Worm (Caenorhabditis elegans) whole organism, L1 larva: Measurements from ENCODE around the gene AH9.6.

Source experiments
- C16A3.4 ChIP-seq: fragments of 150-350 bp; optimal IDR thresholded peaks from 2 replicates; lab custom pipeline; 2014; ENCODE audit warnings: missing biosample characterization, missing genetic modification characterization
- C34B4.2 ChIP-seq: sonication (generic microtip); optimal IDR thresholded peaks from 2 replicates; lab custom pipeline; 2017; ENCODE audit warnings: mild to moderate bottlenecking, missing genetic modification characterization, missing compliant biosample characterization
- F16B12.6 ChIP-seq: fragments of 150-350 bp; optimal IDR thresholded peaks from 2 replicates; lab custom pipeline; 2014; ENCODE audit warnings: missing biosample characterization, missing genetic modification characterization
- Y116A8C.19 ChIP-seq: sonication (generic microtip); optimal IDR thresholded peaks from 2 replicates; lab custom pipeline; 2016; ENCODE audit warnings: missing compliant biosample characterization, missing genetic modification characterization, borderline replicate concordance
- aha-1 ChIP-seq: fragments of 150-350 bp; optimal IDR thresholded peaks from 2 replicates; lab custom pipeline; 2014; ENCODE audit warnings: missing biosample characterization, missing genetic modification characterization
- aly-2 ChIP-seq: fragments of 150-350 bp; optimal IDR thresholded peaks from 2 replicates; lab custom pipeline; 2014; ENCODE audit warnings: missing biosample characterization, missing genetic modification characterization
- ama-1 ChIP-seq: fragments of 150-350 bp; optimal IDR thresholded peaks from 2 replicates; lab custom pipeline; 2014
- ceh-8 ChIP-seq: fragments of 200-800 bp; sonication (Bioruptor generic); optimal IDR thresholded peaks from 2 replicates; lab custom pipeline; 2018; ENCODE audit warnings: mild to moderate bottlenecking, missing genetic modification characterization, moderate library complexity, missing compliant biosample characterization
- ceh-88 ChIP-seq: fragments of 200-800 bp; sonication (Bioruptor generic); IDR thresholded peaks from 2 replicates; pipeline ENCODE4 v1.3.6; 2022; ENCODE audit warnings: missing genetic modification characterization, missing compliant biosample characterization
- ceh-90 ChIP-seq: sonication (generic microtip); optimal IDR thresholded peaks from 2 replicates; lab custom pipeline; 2016; ENCODE audit warnings: missing genetic modification characterization, missing compliant biosample characterization
- dpl-1 ChIP-seq, 3 experiments: fragments of 150-350 bp in 2 of 3; sonication (generic microtip) in 1 of 3; optimal IDR thresholded peaks; 2 replicates each; lab custom pipeline; 2014 to 2017; ENCODE audit warnings: missing biosample characterization in 3 of 3, missing genetic modification characterization in 3 of 3, missing genetic modification reagents in 3 of 3
- efl-3 ChIP-seq: fragments of 200-800 bp; sonication (Bioruptor generic); optimal IDR thresholded peaks from 2 replicates; lab custom pipeline; 2018; ENCODE audit warnings: mild to moderate bottlenecking, missing genetic modification characterization, missing compliant biosample characterization
- egl-13 ChIP-seq: sonication (generic microtip); optimal IDR thresholded peaks from 2 replicates; lab custom pipeline; 2016; ENCODE audit warnings: missing genotype, missing genetic modification reagents, missing genetic modification characterization, missing compliant biosample characterization
- elt-2 ChIP-seq: sonication (generic microtip); optimal IDR thresholded peaks from 2 replicates; lab custom pipeline; 2016; ENCODE audit warnings: missing genetic modification characterization, mild to moderate bottlenecking, inconsistent platforms, missing compliant biosample characterization, missing genetic modification reagents
- elt-3 ChIP-seq, 6 experiments: fragments of 150-350 bp in 1 of 6; sonication (generic microtip); optimal IDR thresholded peaks; 2 replicates each; lab custom pipeline; 2017 to 2018; ENCODE audit warnings: missing biosample characterization in 6 of 6, missing genetic modification characterization in 6 of 6, inconsistent platforms in 1 of 6
- ets-5 ChIP-seq: fragments of 200-800 bp; sonication (Bioruptor generic); IDR thresholded peaks from 2 replicates; pipeline ENCODE4 v1.3.6; 2022; ENCODE audit warnings: missing genetic modification characterization, missing compliant biosample characterization
- fkh-10 ChIP-seq: sonication (generic microtip); optimal IDR thresholded peaks from 2 replicates; lab custom pipeline; 2017; ENCODE audit warnings: missing biosample characterization, missing genetic modification reagents, missing genetic modification characterization
- fkh-4 ChIP-seq: sonication (generic microtip); optimal IDR thresholded peaks from 2 replicates; lab custom pipeline; 2016; ENCODE audit warnings: missing compliant biosample characterization, missing genetic modification characterization, borderline replicate concordance
- fkh-8 ChIP-seq: sonication (generic microtip); optimal IDR thresholded peaks from 2 replicates; lab custom pipeline; 2016; ENCODE audit warnings: mild to moderate bottlenecking, missing genetic modification characterization, missing compliant biosample characterization
- fos-1 ChIP-seq: fragments of 150-350 bp; optimal IDR thresholded peaks from 2 replicates; lab custom pipeline; 2014; ENCODE audit warnings: missing biosample characterization, missing genetic modification characterization
- isw-1 ChIP-seq: fragments of 200-800 bp; sonication (Bioruptor generic); IDR thresholded peaks from 2 replicates; pipeline ENCODE4 v1.3.6; 2022; ENCODE audit warnings: missing genetic modification characterization, missing compliant biosample characterization
- jun-1 ChIP-seq: fragments of 150-350 bp; optimal IDR thresholded peaks from 2 replicates; lab custom pipeline; 2014; ENCODE audit warnings: missing biosample characterization, missing genetic modification reagents, missing genetic modification characterization
- lin-35 ChIP-seq, 2 experiments: fragments of 150-350 bp; optimal IDR thresholded peaks; 2 replicates each; lab custom pipeline; 2014; ENCODE audit warnings: missing biosample characterization in 2 of 2, missing genetic modification characterization in 2 of 2, missing genetic modification reagents in 2 of 2
- lin-39 ChIP-seq: fragments of 150-350 bp; optimal IDR thresholded peaks from 2 replicates; lab custom pipeline; 2014; ENCODE audit warnings: missing biosample characterization, missing genetic modification reagents, missing genetic modification characterization
- lsy-2 ChIP-seq, 2 experiments: fragments of 150-350 bp; optimal IDR thresholded peaks; 2 replicates each; lab custom pipeline; 2014; ENCODE audit warnings: missing biosample characterization in 2 of 2, missing genetic modification characterization in 2 of 2
- mab-9 ChIP-seq: fragments of 200-800 bp; sonication (Bioruptor generic); IDR thresholded peaks from 2 replicates; pipeline ENCODE4 v1.3.6; 2022; ENCODE audit warnings: missing genetic modification reagents, missing genetic modification characterization, missing compliant biosample characterization
- mdl-1 ChIP-seq, 2 experiments: fragments of 150-350 bp; optimal IDR thresholded peaks; 2 replicates each; lab custom pipeline; 2014 to 2017; ENCODE audit warnings: missing biosample characterization in 2 of 2, missing genetic modification characterization in 2 of 2, inconsistent platforms in 1 of 2
- mep-1 ChIP-seq: fragments of 150-350 bp; optimal IDR thresholded peaks from 2 replicates; lab custom pipeline; 2014; ENCODE audit warnings: missing biosample characterization, missing genetic modification characterization
- nhr-11 ChIP-seq: fragments of 150-350 bp; optimal IDR thresholded peaks from 2 replicates; lab custom pipeline; 2014; ENCODE audit warnings: missing biosample characterization, missing genetic modification characterization
- nhr-12 ChIP-seq: sonication (generic microtip); optimal IDR thresholded peaks from 2 replicates; lab custom pipeline; 2017; ENCODE audit warnings: missing biosample characterization, missing genetic modification characterization
- nhr-19 ChIP-seq: fragments of 200-800 bp; sonication (Bioruptor generic); conservative IDR thresholded peaks from 2 replicates; pipeline ENCODE4 v1.3.6; 2022; ENCODE audit warnings: missing genetic modification characterization, missing compliant biosample characterization
- nhr-28 ChIP-seq: fragments of 150-350 bp; optimal IDR thresholded peaks from 2 replicates; lab custom pipeline; 2014; ENCODE audit warnings: missing biosample characterization, missing genetic modification characterization
- nhr-71 ChIP-seq: sonication (generic microtip); optimal IDR thresholded peaks from 2 replicates; lab custom pipeline; 2016; ENCODE audit warnings: mild to moderate bottlenecking, missing genetic modification characterization, moderate library complexity, missing compliant biosample characterization
- nhr-76 ChIP-seq: sonication (generic microtip); optimal IDR thresholded peaks from 2 replicates; lab custom pipeline; 2017; ENCODE audit warnings: missing biosample characterization, missing genetic modification characterization
- nhr-85 ChIP-seq: sonication (generic microtip); peaks from one replicate; lab custom pipeline; 2016; ENCODE audit warnings: missing genetic modification characterization, inconsistent platforms, missing compliant biosample characterization
- nhr-90 ChIP-seq: sonication (generic microtip); optimal IDR thresholded peaks from 2 replicates; lab custom pipeline; 2016; ENCODE audit warnings: mild to moderate bottlenecking, missing genetic modification characterization, missing compliant biosample characterization; ENCODE audit not compliant: poor library complexity
- pax-3 ChIP-seq: fragments of 200-800 bp; sonication (Bioruptor generic); optimal IDR thresholded peaks from 2 replicates; lab custom pipeline; 2018; ENCODE audit warnings: mild to moderate bottlenecking, missing genetic modification characterization, moderate library complexity, missing compliant biosample characterization
- pqm-1 ChIP-seq: sonication (generic microtip); optimal IDR thresholded peaks from 3 replicates; lab custom pipeline; 2017; ENCODE audit warnings: missing biosample characterization, missing genetic modification characterization
- rnt-1 ChIP-seq: sonication (generic microtip); optimal IDR thresholded peaks from 2 replicates; lab custom pipeline; 2016; ENCODE audit warnings: mild to moderate bottlenecking, missing genetic modification characterization, moderate library complexity, missing compliant biosample characterization
- skn-1 ChIP-seq: fragments of 150-350 bp; optimal IDR thresholded peaks from 2 replicates; lab custom pipeline; 2014; ENCODE audit warnings: missing biosample characterization, missing genetic modification characterization
- snpc-4 ChIP-seq: fragments of 150-350 bp; optimal IDR thresholded peaks from 2 replicates; lab custom pipeline; 2014; ENCODE audit warnings: missing biosample characterization, missing genetic modification characterization
- snu-23 ChIP-seq: sonication (generic microtip); optimal IDR thresholded peaks from 2 replicates; lab custom pipeline; 2016; ENCODE audit warnings: missing genetic modification characterization, missing compliant biosample characterization
- sox-4 ChIP-seq: sonication (generic microtip); optimal IDR thresholded peaks from 2 replicates; lab custom pipeline; 2016; ENCODE audit warnings: missing genetic modification characterization, missing compliant biosample characterization
- sptf-1 ChIP-seq: fragments of 150-350 bp; optimal IDR thresholded peaks from 2 replicates; lab custom pipeline; 2014; ENCODE audit warnings: missing biosample characterization, missing genetic modification characterization
- tlp-1 ChIP-seq: fragments of 150-350 bp; optimal IDR thresholded peaks from 2 replicates; lab custom pipeline; 2014; ENCODE audit warnings: missing biosample characterization, missing genetic modification characterization
- unc-130 ChIP-seq: fragments of 150-350 bp; optimal IDR thresholded peaks from 2 replicates; lab custom pipeline; 2017; ENCODE audit warnings: missing biosample characterization, missing genetic modification characterization, inconsistent platforms
- unc-30 ChIP-seq: sonication (generic microtip); optimal IDR thresholded peaks from 2 replicates; lab custom pipeline; 2017; ENCODE audit warnings: missing biosample characterization, missing genetic modification characterization
- unc-98 ChIP-seq: fragments of 200-800 bp; sonication (Bioruptor generic); IDR thresholded peaks from 2 replicates; pipeline ENCODE4 v1.3.6; 2022; ENCODE audit warnings: missing genetic modification characterization, missing compliant biosample characterization
- vab-15 ChIP-seq: sonication (generic microtip); optimal IDR thresholded peaks from 2 replicates; lab custom pipeline; 2017; ENCODE audit warnings: missing genotype, mild to moderate bottlenecking, missing genetic modification characterization, missing compliant biosample characterization
- xbp-1 ChIP-seq: sonication (generic microtip); optimal IDR thresholded peaks from 2 replicates; lab custom pipeline; 2016; ENCODE audit warnings: missing genetic modification characterization, missing compliant biosample characterization

Gene AH9.6

ce11 chrX:2242568-2243185, 25.3 kb downstream of the AH9.6 start, which contains the start of gene rpl-11.2 (continued):
- TF ChIP-seq mdl-1 (tag; optimal IDR thresholded peaks at IDR 0.05; lab: Kevin White, UChicago) (peak in 1 of 2 experiments; percentile 96), fkh-4 (tag; lab: Kevin White, UChicago) (peak; percentile 20), nhr-12 (peak; percentile 56), lsy-2 (tag; optimal IDR thresholded peaks at IDR 0.05; lab: Kevin White, UChicago) (peak; percentile 99 to 100), ets-5 (GFP tag; lab: Robert Waterston, UW) (no peak), egl-13 (tag; lab: Kevin White, UChicago) (peak; percentile 93), efl-3 (GFP tag; lab: Kevin White, UChicago) (peak; percentile 11), ceh-90 (tag; lab: Kevin White, UChicago) (no peak), unc-130 (tag; lab: Kevin White, UChicago) (peak; percentile 99), skn-1 (tag; lab: Kevin White, UChicago) (peak; percentile 99), tlp-1 (tag; lab: Kevin White, UChicago) (no peak), F16B12.6 (peak; percentile 68), unc-30 (tag; lab: Kevin White, UChicago) (no peak), elt-2 (tag; lab: Kevin White, UChicago) (peak; percentile 83), aly-2 (tag; lab: Kevin White, UChicago) (peak; percentile 91), ceh-8 (peak; percentile 87), ceh-88 (GFP tag; lab: Robert Waterston, UW) (peak; percentile 93), snu-23 (peak; percentile 99), lin-35 (GFP tag; optimal IDR thresholded peaks at IDR 0.05; lab: Kevin White, UChicago) (peak; percentile 89 to 95), C34B4.2 (tag; lab: Kevin White, UChicago) (no peak), unc-98 (peak; percentile 20; the same call in 1 of the 2 replicates), mep-1 (peak; percentile 99), sox-4 (tag; lab: Kevin White, UChicago) (peak; percentile 83), nhr-90 (tag; lab: Kevin White, UChicago) (peak; percentile 98), fkh-8 (peak; percentile 97), nhr-71 (peak; percentile 99), vab-15 (tag; lab: Kevin White, UChicago) (peak; percentile 90), xbp-1 (tag; lab: Kevin White, UChicago) (peak; percentile 98), sptf-1 (no peak), mab-9 (GFP tag; lab: Robert Waterston, UW) (peak; percentile 88), C16A3.4 (tag; lab: Kevin White, UChicago) (peak; percentile 99), pax-3 (tag; lab: Kevin White, UChicago) (peak; percentile 89), ama-1 (lab: Kevin White, UChicago) (peak; percentile 88), fkh-10 (GFP tag; lab: Kevin White, UChicago) (peak; percentile 97), elt-3 (tag; optimal IDR thresholded peaks at IDR 0.05; lab: Kevin White, UChicago) (peak; percentile 95 to 99 (median 96)), snpc-4 (tag; lab: Kevin White, UChicago) (peak; percentile 79), nhr-11 (tag; lab: Kevin White, UChicago) (peak; percentile 94), nhr-28 (tag; lab: Kevin White, UChicago) (peak; percentile 25), Y116A8C.19 (tag; lab: Kevin White, UChicago) (no peak), aha-1 (tag; lab: Kevin White, UChicago) (peak; percentile 73)

DNA sequence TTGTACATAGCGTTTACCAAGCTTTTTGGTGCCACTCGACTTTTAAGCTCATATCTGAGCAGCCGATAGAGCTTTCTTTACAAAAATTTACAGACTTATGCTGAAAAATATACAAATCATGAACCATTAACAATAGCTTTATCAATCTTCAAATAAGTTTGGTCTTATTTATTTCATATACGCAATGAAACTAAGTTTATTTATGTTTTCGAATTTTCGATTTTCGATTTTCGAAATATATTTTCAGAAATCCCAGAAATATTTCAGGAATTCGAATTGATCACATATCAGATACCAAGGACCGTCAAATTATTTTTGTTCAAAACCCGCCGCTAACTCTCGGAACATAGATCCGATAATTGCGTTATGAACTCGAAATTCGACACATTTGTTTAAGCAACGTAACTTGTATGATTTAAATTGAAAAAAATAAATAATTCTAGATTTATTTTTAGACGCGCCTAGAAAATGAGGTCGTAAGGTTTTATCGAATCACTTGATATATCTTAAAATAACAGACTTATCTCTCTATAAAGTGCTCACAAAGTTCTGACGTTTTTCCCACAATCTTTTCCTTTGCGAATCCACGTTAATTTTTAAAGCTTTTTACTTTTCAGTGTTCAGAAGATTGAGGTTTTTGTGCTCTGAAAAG, 26.7 kb downstream of the AH9.6 start:
- TF ChIP-seq ceh-90 (tag; lab: Kevin White, UChicago): no peak
- no peak for TF ChIP-seq xbp-1 (tag; lab: Kevin White, UChicago)
- no peak for TF ChIP-seq jun-1
- TF ChIP-seq pqm-1 (tag; lab: Kevin White, UChicago): no peak
- TF ChIP-seq nhr-11 (tag; lab: Kevin White, UChicago): no peak
- no peak for TF ChIP-seq nhr-12
- TF ChIP-seq lin-39 (tag; lab: Kevin White, UChicago): no peak
- no peak for TF ChIP-seq mdl-1 (tag; optimal IDR thresholded peaks at IDR 0.05; lab: Kevin White, UChicago)
- TF ChIP-seq nhr-19 (GFP tag; lab: Robert Waterston, UW): no peak
- TF ChIP-seq nhr-76 (tag; lab: Kevin White, UChicago): no peak
- TF ChIP-seq ceh-8: no peak
- TF ChIP-seq lsy-2 (tag; optimal IDR thresholded peaks at IDR 0.05; lab: Kevin White, UChicago): peak in 1 of 2 experiments; percentile 53
- no peak for TF ChIP-seq unc-98
- no peak for TF ChIP-seq mep-1
- no peak for TF ChIP-seq isw-1 (GFP tag; lab: Robert Waterston, UW)
- no peak for TF ChIP-seq rnt-1 (tag; lab: Kevin White, UChicago)
- no peak for TF ChIP-seq dpl-1 (GFP tag; optimal IDR thresholded peaks at IDR 0.05; lab: Kevin White, UChicago)
- no peak for TF ChIP-seq fos-1 (tag; lab: Kevin White, UChicago)
- peak; percentile 34 for TF ChIP-seq nhr-85 (tag; lab: Kevin White, UChicago)
- no peak for TF ChIP-seq snu-23
